Worm (Caenorhabditis elegans) whole organism, young adult: Measurements from ENCODE around the gene T08D2.8.

Experiments used
- F57A8.1 ChIP-seq: fragments of 200-800 bp; sonication (Bioruptor generic); optimal IDR thresholded peaks from 2 replicates; lab custom pipeline; 2018; ENCODE audit warnings: mild to moderate bottlenecking, missing genetic modification characterization, moderate library complexity, missing compliant biosample characterization
- aptf-2 ChIP-seq: fragments of 200-800 bp; sonication (Bioruptor generic); conservative IDR thresholded peaks from 2 replicates; pipeline ENCODE4 v1.3.6; 2022; ENCODE audit warnings: missing genetic modification reagents, missing genetic modification characterization, missing compliant biosample characterization
- atf-7 ChIP-seq: sonication (generic microtip); optimal IDR thresholded peaks from 2 replicates; lab custom pipeline; 2017; ENCODE audit warnings: mild to moderate bottlenecking, missing genetic modification characterization, missing compliant biosample characterization
- ceh-40 ChIP-seq: fragments of 200-800 bp; sonication (Bioruptor generic); IDR thresholded peaks from 2 replicates; pipeline ENCODE4 v1.3.6; 2022; ENCODE audit warnings: missing genetic modification characterization, missing compliant biosample characterization
- hlh-26 ChIP-seq: fragments of 200-800 bp; sonication (Bioruptor generic); conservative IDR thresholded peaks from 2 replicates; pipeline ENCODE4 v1.3.6; 2022; ENCODE audit warnings: missing genetic modification reagents, missing genetic modification characterization, missing compliant biosample characterization
- let-607 ChIP-seq, 2 experiments: fragments of 200-800 bp in 1 of 2; sonication (Bioruptor generic) in 1 of 2; sonication (generic microtip) in 1 of 2; optimal IDR thresholded peaks; 2 replicates each; lab custom pipeline; 2016 to 2018; ENCODE audit warnings: mild to moderate bottlenecking in 2 of 2, missing compliant biosample characterization in 2 of 2, missing genetic modification characterization in 2 of 2, moderate library complexity in 2 of 2, missing genotype in 1 of 2
- lsl-1 ChIP-seq: fragments of 200-800 bp; sonication (Bioruptor generic); optimal IDR thresholded peaks from 2 replicates; lab custom pipeline; 2018; ENCODE audit warnings: mild to moderate bottlenecking, missing genetic modification characterization, moderate library complexity, missing compliant biosample characterization
- nfya-1 ChIP-seq: sonication (generic microtip); optimal IDR thresholded peaks from 2 replicates; lab custom pipeline; 2017; ENCODE audit warnings: antibody characterized with exemption, missing compliant biosample characterization, missing genetic modification characterization, borderline replicate concordance; ENCODE audit not compliant: insufficient read depth
- nfyb-1 ChIP-seq: fragments of 200-800 bp; sonication (Bioruptor generic); IDR thresholded peaks from 2 replicates; pipeline ENCODE4 v1.3.6; 2022; ENCODE audit warnings: missing genetic modification reagents, missing genetic modification characterization, missing compliant biosample characterization
- sea-2 ChIP-seq: fragments of 200-800 bp; sonication (Bioruptor generic); IDR thresholded peaks from 2 replicates; pipeline ENCODE4 v1.3.6; 2022; ENCODE audit warnings: missing genetic modification characterization, missing compliant biosample characterization
- snpc-1.1 ChIP-seq: sonication (generic microtip); optimal IDR thresholded peaks from 2 replicates; lab custom pipeline; 2017; ENCODE audit warnings: missing genetic modification characterization, mild to moderate bottlenecking, missing compliant biosample characterization, antibody characterized with exemption, moderate library complexity, missing genotype, missing genetic modification reagents; ENCODE audit not compliant: insufficient read depth

DNA sequence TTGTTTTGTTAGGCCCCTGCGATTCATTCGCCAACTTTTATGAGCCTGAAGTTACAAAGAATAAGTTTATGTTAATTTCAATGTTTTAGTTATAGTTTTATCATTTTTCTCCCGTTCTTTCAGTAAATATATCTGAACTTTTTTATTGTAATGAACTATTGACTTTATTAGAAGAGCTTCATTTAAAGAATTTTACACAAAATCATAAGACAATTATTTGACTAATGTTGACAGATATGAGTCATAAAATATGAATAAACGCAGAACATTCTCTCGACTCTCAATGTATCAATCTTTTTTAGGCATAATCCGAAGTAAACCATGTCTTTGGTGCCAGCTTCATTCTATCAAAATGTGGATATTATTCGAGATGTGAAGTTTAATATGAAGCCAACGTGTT lies 15.6 kb upstream of the T08D2.8 start, which contains the start of the genes T08D2.5 and T08D2.4:
- TF ChIP-seq sea-2 (GFP tag; lab: Robert Waterston, UW) (no peak), lsl-1 (GFP tag; lab: Kevin White, UChicago) (no peak), snpc-1.1 (tag; lab: Kevin White, UChicago) (no peak), let-607 (tag; optimal IDR thresholded peaks at IDR 0.05; lab: Kevin White, UChicago) (no peak), F57A8.1 (no peak), hlh-26 (no peak), atf-7 (tag; lab: Kevin White, UChicago) (no peak), nfyb-1 (GFP tag; lab: Robert Waterston, UW) (no peak), nfya-1 (tag; lab: Kevin White, UChicago) (no peak), ceh-40 (GFP tag; lab: Robert Waterston, UW) (no peak), aptf-2 (GFP tag; lab: Robert Waterston, UW) (no peak)
